Worm (Caenorhabditis elegans): ENCODE data around the gene cdkr-3.
A peak's percentile ranks its signal among the peaks of the same experiment; 100 is the strongest.

Gene cdkr-3

ce11 chrV:20279811-20280317, 10.0 kb downstream of the cdkr-3 start, which contains the start of gene pqn-94:
pqn-94 (minus strand) TSS chrV:20279861.
- no peak for TF ChIP-seq nhr-11 (tag; optimal IDR thresholded peaks at IDR 0.05)
- TF ChIP-seq F44E2.7 (GFP tag; IDR thresholded peaks at IDR 0.05): peak; percentile 90; the same call in 1 of the 2 replicates
- TF ChIP-seq daf-12 (tag; optimal IDR thresholded peaks at IDR 0.05): no peak

- TF ChIP-seq skn-1 (tag; optimal IDR thresholded peaks at IDR 0.05) (no peak), madf-5 (GFP tag; IDR thresholded peaks at IDR 0.05) (0 out of 4 replicates have a peak, but pooled peaks of 1 of the 2 experiments have one; percentile 21), madf-9 (GFP tag; conservative IDR thresholded peaks at IDR 0.05) (no peak), F44E2.7 (GFP tag; IDR thresholded peaks at IDR 0.05) (peak; percentile 80; the same call in 1 of the 2 replicates), mep-1 (tag; optimal IDR thresholded peaks at IDR 0.05) (no peak), D1046.2 (GFP tag; IDR thresholded peaks at IDR 0.05) (no peak), fkh-10 (GFP tag; optimal IDR thresholded peaks at IDR 0.05) (no peak), tra-1 (GFP tag; IDR thresholded peaks at IDR 0.05) (no peak), zip-11 (GFP tag; IDR thresholded peaks at IDR 0.05) (no peak), lir-3 (tag; optimal IDR thresholded peaks at IDR 0.05) (no peak), ztf-7 (tag; optimal IDR thresholded peaks at IDR 0.05) (no peak), ceh-44 (GFP tag; IDR thresholded peaks at IDR 0.05) (no peak), ceh-28 (tag; optimal IDR thresholded peaks at IDR 0.05) (no peak)
These were observed 12.9 kb downstream of the cdkr-3 start for ce11 chrV:20282827-20283226.

ce11 chrV:20289317-20289716, 19.4 kb downstream of the cdkr-3 start, which contains the start of gene mlt-4:
mlt-4 (minus strand) TSS chrV:20289417.
- TF ChIP-seq nhr-48 (tag; optimal IDR thresholded peaks at IDR 0.05) (no peak), F37D6.2 (tag; optimal IDR thresholded peaks at IDR 0.05) (no peak), skn-1 (tag; optimal IDR thresholded peaks at IDR 0.05) (no peak), nhr-28 (tag; optimal IDR thresholded peaks at IDR 0.05) (no peak), zfp-3 (GFP tag; conservative IDR thresholded peaks at IDR 0.05) (no peak), nhr-10 (tag; optimal IDR thresholded peaks at IDR 0.05) (no peak), ZK546.5 (tag; optimal IDR thresholded peaks at IDR 0.05) (no peak), snpc-4 (tag; optimal IDR thresholded peaks at IDR 0.05) (no peak), lin-13 (GFP tag; optimal IDR thresholded peaks at IDR 0.05) (no peak), rbr-2 (tag; optimal IDR thresholded peaks at IDR 0.05) (no peak), tag-97 (GFP tag; IDR thresholded peaks at IDR 0.05) (no peak), mxl-3 (GFP tag; optimal IDR thresholded peaks at IDR 0.05) (no peak), nhr-41 (GFP tag; IDR thresholded peaks at IDR 0.05) (no peak), aly-2 (tag; optimal IDR thresholded peaks at IDR 0.05) (no peak), ctbp-1 (GFP tag; IDR thresholded peaks at IDR 0.05) (no peak)

ce11 chrV:20294388-20294787, 24.5 kb downstream of the cdkr-3 start, which contains the start of gene clec-261:
clec-261 (minus strand) TSS chrV:20294488.
- TF ChIP-seq ceh-44 (GFP tag; IDR thresholded peaks at IDR 0.05) (no peak), hmg-1.1 (GFP tag; IDR thresholded peaks at IDR 0.05) (no peak), Y48G9A.11 (GFP tag; IDR thresholded peaks at IDR 0.05) (no peak), cey-2 (tag; optimal IDR thresholded peaks at IDR 0.05; ENCODE audit: borderline replicate concordance, insufficient read depth) (no peak), pha-4 (GFP tag; IDR thresholded peaks at IDR 0.05) (no peak), pha-4 (tag; optimal IDR thresholded peaks at IDR 0.05) (no peak), nhr-48 (tag; optimal IDR thresholded peaks at IDR 0.05) (no peak), unc-130 (GFP tag; optimal IDR thresholded peaks at IDR 0.05) (no peak), arid-1 (GFP tag; conservative IDR thresholded peaks at IDR 0.05) (no peak)

All from whole organism, L4 larva.